Worm (Caenorhabditis elegans): ENCODE data around the gene his-69.

The his-69 gene

ce11 chrIII:4066333-4066732 lies 7.8 kb upstream of the his-69 start, which contains the start of gene unc-79:
unc-79 (plus strand) TSS chrIII:4066633.
- TF ChIP-seq fkh-10 (GFP tag; optimal IDR thresholded peaks at IDR 0.05) (no peak), fos-1 (tag; optimal IDR thresholded peaks at IDR 0.05) (no peak), ceh-82 (tag; optimal IDR thresholded peaks at IDR 0.05) (no peak)

ce11 chrIII:4063724-4064123 lies 5.2 kb upstream of the his-69 start:
- TF ChIP-seq unc-62 (GFP tag; optimal IDR thresholded peaks at IDR 0.05) (peak; percentile 19), nfya-1 (tag; optimal IDR thresholded peaks at IDR 0.05; ENCODE audit: insufficient read depth) (peak; percentile 66), nhr-11 (tag; optimal IDR thresholded peaks at IDR 0.05) (no peak), egl-5 (tag; optimal IDR thresholded peaks at IDR 0.05) (no peak), lin-39 (tag; optimal IDR thresholded peaks at IDR 0.05) (peak; percentile 30), lin-15B (tag; optimal IDR thresholded peaks at IDR 0.05) (peak; percentile 51), hmg-11 (tag; optimal IDR thresholded peaks at IDR 0.05) (peak; percentile 28), tbx-2 (tag; optimal IDR thresholded peaks at IDR 0.05) (peak; percentile 32)

ce11 chrIII:4060019-4060418 lies 1.5 kb upstream of the his-69 start, which contains the start of gene his-70:
his-70 (minus strand) TSS chrIII:4060119.
- TF ChIP-seq elt-1 (tag; optimal IDR thresholded peaks at IDR 0.05) (no peak), nhr-77 (tag; optimal IDR thresholded peaks at IDR 0.05) (no peak), ceh-16 (tag; optimal IDR thresholded peaks at IDR 0.05) (no peak), nhr-28 (tag; optimal IDR thresholded peaks at IDR 0.05) (no peak)

ce11 chrIII:4057894-4058293 lies 649 bp downstream of the his-69 start, which contains the start of gene rcq-5:
rcq-5 (minus strand) TSS chrIII:4057976.
- no peak for TF ChIP-seq daf-12 (tag; optimal IDR thresholded peaks at IDR 0.05)
- peak; percentile 36 for TF ChIP-seq nfya-1 (tag; optimal IDR thresholded peaks at IDR 0.05; ENCODE audit: insufficient read depth)
- no peak for TF ChIP-seq ceh-16 (tag; optimal IDR thresholded peaks at IDR 0.05)
- no peak for TF ChIP-seq ceh-9 (tag; optimal IDR thresholded peaks at IDR 0.05)
- TF ChIP-seq nhr-25 (tag; optimal IDR thresholded peaks at IDR 0.05): no peak
- TF ChIP-seq zag-1 (tag; optimal IDR thresholded peaks at IDR 0.05): no peak
- TF ChIP-seq fkh-2 (tag; optimal IDR thresholded peaks at IDR 0.05): no peak
- TF ChIP-seq pha-4 (tag; optimal IDR thresholded peaks at IDR 0.05): peak; percentile 65
- TF ChIP-seq nhr-11 (tag; optimal IDR thresholded peaks at IDR 0.05): no peak
- no peak for TF ChIP-seq fos-1 (tag; optimal IDR thresholded peaks at IDR 0.05)
- no peak for TF ChIP-seq snpc-4 (tag; optimal IDR thresholded peaks at IDR 0.05)
- peak; percentile 50 for TF ChIP-seq lin-15B (tag; optimal IDR thresholded peaks at IDR 0.05)

- TF ChIP-seq egl-5 (tag; optimal IDR thresholded peaks at IDR 0.05) (no peak), ceh-16 (tag; optimal IDR thresholded peaks at IDR 0.05) (no peak), pqm-1 (tag; optimal IDR thresholded peaks at IDR 0.05) (no peak), nhr-11 (tag; optimal IDR thresholded peaks at IDR 0.05) (no peak)
Measured at ce11 chrIII:4049150-4049549, 9.4 kb downstream of the his-69 start.

- TF ChIP-seq elt-2 (tag; optimal IDR thresholded peaks at IDR 0.05) (peak; percentile 87), nhr-67 (tag; optimal IDR thresholded peaks at IDR 0.05) (no peak), pha-4 (tag; optimal IDR thresholded peaks at IDR 0.05) (peak; percentile 66), pqm-1 (tag; optimal IDR thresholded peaks at IDR 0.05) (peak; percentile 64), zag-1 (tag; optimal IDR thresholded peaks at IDR 0.05) (no peak), lin-15B (tag; optimal IDR thresholded peaks at IDR 0.05) (no peak), jun-1 (tag; optimal IDR thresholded peaks at IDR 0.05) (peak; percentile 21)
Measured at ce11 chrIII:4039775-4040174, 18.8 kb downstream of the his-69 start.

ce11 chrIII:4037332-4037731 lies 21.2 kb downstream of the his-69 start:
- TF ChIP-seq nhr-77 (tag; optimal IDR thresholded peaks at IDR 0.05) (no peak), ceh-9 (tag; optimal IDR thresholded peaks at IDR 0.05) (no peak), lin-15B (tag; optimal IDR thresholded peaks at IDR 0.05) (no peak), nhr-28 (tag; optimal IDR thresholded peaks at IDR 0.05) (no peak), nhr-23 (tag; optimal IDR thresholded peaks at IDR 0.05) (peak; percentile 33), elt-1 (tag; optimal IDR thresholded peaks at IDR 0.05) (no peak), aly-2 (tag; optimal IDR thresholded peaks at IDR 0.05) (no peak), mdl-1 (tag; optimal IDR thresholded peaks at IDR 0.05) (no peak), nhr-11 (tag; optimal IDR thresholded peaks at IDR 0.05) (no peak), lsy-12 (tag; optimal IDR thresholded peaks at IDR 0.05) (no peak), elt-2 (tag; optimal IDR thresholded peaks at IDR 0.05) (peak; percentile 11), ceh-16 (tag; optimal IDR thresholded peaks at IDR 0.05) (no peak), eor-1 (tag; optimal IDR thresholded peaks at IDR 0.05) (no peak), ceh-82 (tag; optimal IDR thresholded peaks at IDR 0.05) (no peak), fos-1 (tag; optimal IDR thresholded peaks at IDR 0.05) (no peak), daf-12 (tag; optimal IDR thresholded peaks at IDR 0.05) (no peak), pha-4 (tag; optimal IDR thresholded peaks at IDR 0.05) (peak; percentile 18), nhr-76 (tag; optimal IDR thresholded peaks at IDR 0.05) (no peak), sea-2 (GFP tag; optimal IDR thresholded peaks at IDR 0.05) (no peak), ZK546.5 (tag; optimal IDR thresholded peaks at IDR 0.05) (no peak), snpc-4 (tag; optimal IDR thresholded peaks at IDR 0.05) (no peak), egl-27 (tag; optimal IDR thresholded peaks at IDR 0.05) (no peak), jun-1 (tag; optimal IDR thresholded peaks at IDR 0.05) (no peak), lin-39 (tag; optimal IDR thresholded peaks at IDR 0.05) (peak; percentile 92), unc-62 (GFP tag; optimal IDR thresholded peaks at IDR 0.05) (no peak), hmg-11 (tag; optimal IDR thresholded peaks at IDR 0.05) (no peak), skn-1 (tag; optimal IDR thresholded peaks at IDR 0.05) (no peak), nhr-25 (tag; optimal IDR thresholded peaks at IDR 0.05) (no peak), unc-39 (tag; optimal IDR thresholded peaks at IDR 0.05) (no peak), nfya-1 (tag; optimal IDR thresholded peaks at IDR 0.05; ENCODE audit: insufficient read depth) (peak; percentile 53), zag-1 (tag; optimal IDR thresholded peaks at IDR 0.05) (no peak), pqm-1 (tag; optimal IDR thresholded peaks at IDR 0.05) (no peak)

Data from whole organism, L3 larva.